Worm (Caenorhabditis elegans): ENCODE measurements around the gene C47A4.3.
A peak's percentile ranks its signal among the peaks of the same experiment; 100 is the strongest.

The C47A4.3 gene

ce11 chrIV:13777480-13777879 lies 35.3 kb upstream of the C47A4.3 start, which contains the start of gene rpl-18 (continued):
- TF ChIP-seq fkh-10 (GFP tag; optimal IDR thresholded peaks at IDR 0.05) (peak; percentile 48), mdl-1 (tag; optimal IDR thresholded peaks at IDR 0.05) (peak in 1 of 2 experiments; percentile 69), hlh-17 (GFP tag; optimal IDR thresholded peaks at IDR 0.05; ENCODE audit: borderline replicate concordance) (no peak), snu-23 (GFP tag; optimal IDR thresholded peaks at IDR 0.05) (peak; percentile 87), nhr-85 (tag) (peak; percentile 72), zag-1 (tag; optimal IDR thresholded peaks at IDR 0.05) (no peak), efl-3 (GFP tag; optimal IDR thresholded peaks at IDR 0.05) (no peak), ztf-4 (tag; optimal IDR thresholded peaks at IDR 0.05) (no peak), grh-1 (GFP tag; IDR thresholded peaks at IDR 0.05) (no peak), tbx-2 (tag; optimal IDR thresholded peaks at IDR 0.05) (peak; percentile 72), F16B12.6 (tag; optimal IDR thresholded peaks at IDR 0.05) (peak; percentile 66), C34B4.2 (tag; optimal IDR thresholded peaks at IDR 0.05) (no peak), lin-13 (GFP tag; optimal IDR thresholded peaks at IDR 0.05) (peak; percentile 76), pax-3 (tag; optimal IDR thresholded peaks at IDR 0.05) (peak; percentile 25), nhr-77 (tag; optimal IDR thresholded peaks at IDR 0.05) (peak; percentile 58), ama-1 (optimal IDR thresholded peaks at IDR 0.05) (no peak), efl-1 (optimal IDR thresholded peaks at IDR 0.05) (peak; percentile 81 to 85), efl-1 (GFP tag; optimal IDR thresholded peaks at IDR 0.05 in 1 of 2) (peak; percentile 77 to 96), nhr-90 (tag; optimal IDR thresholded peaks at IDR 0.05; ENCODE audit: poor library complexity) (peak; percentile 67), blmp-1 (tag; optimal IDR thresholded peaks at IDR 0.05) (peak; percentile 57), egl-13 (tag; optimal IDR thresholded peaks at IDR 0.05) (peak; percentile 48), lin-35 (GFP tag; optimal IDR thresholded peaks at IDR 0.05) (peak; percentile 80 to 90), unc-30 (tag; optimal IDR thresholded peaks at IDR 0.05) (no peak), unc-86 (tag; optimal IDR thresholded peaks at IDR 0.05) (peak; percentile 54), fos-1 (tag; optimal IDR thresholded peaks at IDR 0.05) (peak; percentile 49), vab-15 (tag; optimal IDR thresholded peaks at IDR 0.05) (peak; percentile 51), mep-1 (tag; optimal IDR thresholded peaks at IDR 0.05) (peak; percentile 85), tlp-1 (tag; optimal IDR thresholded peaks at IDR 0.05) (no peak), ceh-8 (GFP tag; optimal IDR thresholded peaks at IDR 0.05) (no peak), C16A3.4 (tag; optimal IDR thresholded peaks at IDR 0.05) (peak; percentile 83), sox-4 (tag; optimal IDR thresholded peaks at IDR 0.05) (peak; percentile 47), ceh-82 (tag; optimal IDR thresholded peaks at IDR 0.05) (peak; percentile 39 to 86 (median 64)), nhr-19 (GFP tag; conservative IDR thresholded peaks at IDR 0.05) (peak; percentile 62), ets-5 (GFP tag; IDR thresholded peaks at IDR 0.05) (no peak), pag-3 (tag; optimal IDR thresholded peaks at IDR 0.05; ENCODE audit: borderline replicate concordance, insufficient read depth) (no peak), lin-14 (GFP tag; optimal IDR thresholded peaks at IDR 0.05) (no peak), dsc-1 (tag; optimal IDR thresholded peaks at IDR 0.05) (peak; percentile 53), pqm-1 (tag; optimal IDR thresholded peaks at IDR 0.05) (no peak), ceh-90 (tag; optimal IDR thresholded peaks at IDR 0.05) (no peak), nhr-76 (tag; optimal IDR thresholded peaks at IDR 0.05) (no peak), snpc-4 (tag; optimal IDR thresholded peaks at IDR 0.05) (peak; percentile 42), lsy-2 (tag; optimal IDR thresholded peaks at IDR 0.05) (peak; percentile 88 to 94), xbp-1 (tag; optimal IDR thresholded peaks at IDR 0.05) (peak; percentile 80), egl-27 (tag; optimal IDR thresholded peaks at IDR 0.05) (no peak), hpl-2 (GFP tag; optimal IDR thresholded peaks at IDR 0.05) (no peak), zip-4 (GFP tag; optimal IDR thresholded peaks at IDR 0.05) (no peak), swsn-7 (tag; optimal IDR thresholded peaks at IDR 0.05) (peak; percentile 71), irx-1 (tag; optimal IDR thresholded peaks at IDR 0.05) (peak; percentile 59), dpl-1 (GFP tag; optimal IDR thresholded peaks at IDR 0.05) (peak; percentile 74 to 84 (median 80)), elt-2 (tag; optimal IDR thresholded peaks at IDR 0.05) (peak; percentile 6), ceh-88 (GFP tag; IDR thresholded peaks at IDR 0.05) (no peak), nhr-28 (tag; optimal IDR thresholded peaks at IDR 0.05) (no peak), unc-130 (tag; optimal IDR thresholded peaks at IDR 0.05) (peak; percentile 91), nhr-47 (tag; optimal IDR thresholded peaks at IDR 0.05) (peak; percentile 79)

Measured in whole organism, L1 larva.